Worm (Caenorhabditis elegans): ENCODE data around the gene mrpl-2.

- TF ChIP-seq hlh-11 (tag; optimal IDR thresholded peaks at IDR 0.05), result no peak
- TF ChIP-seq zag-1 (tag; optimal IDR thresholded peaks at IDR 0.05), result no peak
- no peak for TF ChIP-seq lsy-2 (tag; optimal IDR thresholded peaks at IDR 0.05)
- no peak for TF ChIP-seq pha-4 (GFP tag; IDR thresholded peaks at IDR 0.05)
- no peak for TF ChIP-seq pha-4 (tag; optimal IDR thresholded peaks at IDR 0.05)
- TF ChIP-seq lin-39 (tag; optimal IDR thresholded peaks at IDR 0.05), result no peak
- no peak for TF ChIP-seq nhr-6 (tag; optimal IDR thresholded peaks at IDR 0.05)
- no peak for TF ChIP-seq attf-4 (tag; optimal IDR thresholded peaks at IDR 0.05)
- TF ChIP-seq cey-2 (tag; optimal IDR thresholded peaks at IDR 0.05; ENCODE audit: borderline replicate concordance, insufficient read depth), result no peak
- no peak for TF ChIP-seq madf-5 (GFP tag; IDR thresholded peaks at IDR 0.05)
- no peak for TF ChIP-seq zfp-2 (tag; optimal IDR thresholded peaks at IDR 0.05)
- no peak for TF ChIP-seq ZK546.5 (tag; optimal IDR thresholded peaks at IDR 0.05)
- TF ChIP-seq lin-15B (tag; optimal IDR thresholded peaks at IDR 0.05), result no peak
- TF ChIP-seq mdl-1 (tag; optimal IDR thresholded peaks at IDR 0.05), result no peak
Observed at ce11 chrIV:756956-757355, 16.1 kb upstream of the mrpl-2 start.

Data from whole organism, L4 larva.